Worm (Caenorhabditis elegans): ENCODE measurements around the gene Y105C5B.8.

DNA sequence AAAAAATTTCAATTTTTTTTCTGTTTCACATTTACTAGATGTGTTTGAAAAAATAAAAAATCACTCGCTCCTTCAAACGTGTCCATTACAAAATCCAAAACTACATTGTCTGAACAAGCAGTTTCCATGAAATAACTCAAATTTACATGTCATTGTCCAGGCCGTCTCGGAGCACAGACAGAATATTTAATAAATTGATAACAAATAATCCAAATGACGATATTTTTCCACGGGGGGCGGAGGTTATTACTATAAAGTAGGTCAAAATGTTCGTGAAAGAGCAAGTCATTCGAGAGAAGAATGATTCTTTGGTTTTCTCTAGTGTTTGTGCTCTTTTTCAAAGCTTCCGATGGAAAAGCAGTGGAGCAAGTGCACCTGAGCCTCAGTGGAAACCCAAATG, 42.7 kb downstream of the Y105C5B.8 start, which contains the start of gene Y105C5B.3:
- no peak for TF ChIP-seq hmg-4 (GFP tag; optimal IDR thresholded peaks at IDR 0.05)
- TF ChIP-seq aly-1 (tag; optimal IDR thresholded peaks at IDR 0.05) = no peak
